Fruit fly (Drosophila melanogaster): ENCODE measurements around the gene CG13847.

DNA sequence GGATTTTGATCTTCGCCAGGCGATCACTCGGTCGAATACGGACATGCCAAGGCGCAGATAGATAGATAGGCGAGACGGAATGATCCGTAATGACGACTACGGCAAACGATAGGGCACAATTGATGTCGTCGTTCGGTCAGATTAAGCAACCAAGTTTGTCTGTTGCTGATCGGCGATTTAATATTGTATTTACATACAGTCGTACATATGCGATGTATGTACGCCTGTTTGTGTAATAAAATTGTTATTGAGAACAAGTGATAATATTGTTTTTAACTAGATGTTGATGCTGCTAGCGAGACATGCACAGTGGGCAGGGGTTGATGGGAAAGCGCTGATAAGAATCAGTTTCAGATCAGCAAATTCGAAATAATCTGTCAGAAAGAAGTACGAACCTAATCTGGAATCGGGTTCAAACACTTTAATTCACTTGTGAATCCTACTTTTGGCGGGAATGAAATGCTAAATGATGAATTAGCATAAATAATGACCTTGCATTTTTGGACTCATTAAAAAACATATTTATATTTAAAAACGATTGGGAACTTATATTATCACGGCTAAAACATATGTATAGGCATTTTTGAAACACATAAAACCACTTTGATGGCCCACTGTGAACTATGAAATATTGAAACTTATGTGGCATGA is 19.5 kb upstream of the CG13847 start:
- TF ChIP-seq Hr96 (GFP tag; optimal IDR thresholded peaks at IDR 0.05) (no peak), kay (GFP tag; ENCODE audit: borderline replicate concordance) (no peak), CG5204 (GFP tag; optimal IDR thresholded peaks at IDR 0.05) (no peak), toe (GFP tag; optimal IDR thresholded peaks at IDR 0.05) (peak; percentile 4), CG1620 (GFP tag; optimal IDR thresholded peaks at IDR 0.05) (no peak), CG7101 (tag; optimal IDR thresholded peaks at IDR 0.05) (no peak), Mnt (GFP tag; optimal IDR thresholded peaks at IDR 0.05) (no peak)
